Worm (Caenorhabditis elegans) whole organism, L4 larva: ENCODE data around the gene ddb-1.

Source experiments
- F10B5.3 ChIP-seq: sonication (generic microtip); optimal IDR thresholded peaks from 2 replicates; lab custom pipeline; 2016; ENCODE audit warnings: mild to moderate bottlenecking, missing genetic modification characterization, missing compliant biosample characterization
- F26F4.8 ChIP-seq: fragments of 200-800 bp; sonication (Bioruptor generic); conservative IDR thresholded peaks from 2 replicates; pipeline ENCODE4 v1.3.6; 2022; ENCODE audit warnings: missing genetic modification characterization, missing compliant biosample characterization
- T20F7.1 ChIP-seq: fragments of 200-800 bp; sonication (Bioruptor generic); optimal IDR thresholded peaks from 2 replicates; lab custom pipeline; 2018; ENCODE audit warnings: mild to moderate bottlenecking, missing genetic modification characterization, missing compliant biosample characterization
- ama-1 ChIP-seq: fragments of 150-350 bp; optimal IDR thresholded peaks from 2 replicates; lab custom pipeline; 2014; ENCODE audit warnings: inconsistent platforms, mixed read lengths
- ceh-20 ChIP-seq: fragments of 200-800 bp; sonication (Bioruptor generic); IDR thresholded peaks from 2 replicates; pipeline ENCODE4 v1.3.6; 2022; ENCODE audit warnings: missing genetic modification reagents, missing genetic modification characterization, missing compliant biosample characterization
- ceh-44 ChIP-seq: fragments of 200-800 bp; sonication (Bioruptor generic); IDR thresholded peaks from 2 replicates; pipeline ENCODE4 v1.3.6; 2022; ENCODE audit warnings: missing genetic modification reagents, missing genetic modification characterization, missing compliant biosample characterization
- cey-2 ChIP-seq: sonication (generic microtip); optimal IDR thresholded peaks from 3 replicates; lab custom pipeline; 2017; ENCODE audit warnings: missing genetic modification characterization, mild to moderate bottlenecking, missing compliant biosample characterization, antibody characterized with exemption, borderline replicate concordance; ENCODE audit not compliant: insufficient read depth
- ctbp-1 ChIP-seq: fragments of 200-800 bp; sonication (Bioruptor generic); IDR thresholded peaks from 2 replicates; pipeline ENCODE4 v1.3.6; 2022; ENCODE audit warnings: missing genetic modification reagents, missing genetic modification characterization, missing compliant biosample characterization
- daf-19 ChIP-seq: fragments of 200-800 bp; sonication (Bioruptor generic); conservative IDR thresholded peaks from 2 replicates; pipeline ENCODE4 v1.3.6; 2022; ENCODE audit warnings: missing genetic modification characterization, missing compliant biosample characterization
- dmd-6 ChIP-seq: fragments of 200-800 bp; sonication (Bioruptor generic); IDR thresholded peaks from 2 replicates; pipeline ENCODE4 v1.3.6; 2022; ENCODE audit warnings: missing genetic modification reagents, missing genetic modification characterization, missing compliant biosample characterization
- dmd-8 ChIP-seq: fragments of 200-800 bp; sonication (Bioruptor generic); IDR thresholded peaks from 2 replicates; pipeline ENCODE4 v1.3.6; 2022; ENCODE audit warnings: missing genetic modification characterization, missing compliant biosample characterization
- dmd-9 ChIP-seq: fragments of 200-800 bp; sonication (Bioruptor generic); IDR thresholded peaks from 2 replicates; pipeline ENCODE4 v1.3.6; 2022; ENCODE audit warnings: missing genetic modification reagents, missing genetic modification characterization, missing compliant biosample characterization
- egl-43 ChIP-seq: fragments of 200-800 bp; sonication (Bioruptor generic); IDR thresholded peaks from 2 replicates; pipeline ENCODE4 v1.3.6; 2022; ENCODE audit warnings: missing genetic modification reagents, missing genetic modification characterization, missing compliant biosample characterization
- fos-1 ChIP-seq: fragments of 150-350 bp; optimal IDR thresholded peaks from 2 replicates; lab custom pipeline; 2014; ENCODE audit warnings: missing biosample characterization, missing genetic modification characterization
- gei-8 ChIP-seq: fragments of 200-800 bp; sonication (Bioruptor generic); optimal IDR thresholded peaks from 2 replicates; lab custom pipeline; 2018; ENCODE audit warnings: mild to moderate bottlenecking, missing genetic modification characterization, missing compliant biosample characterization
- hif-1 ChIP-seq, 2 experiments: sonication (generic microtip); optimal IDR thresholded peaks; 2 replicates each; lab custom pipeline; 2016 to 2017; ENCODE audit warnings: missing compliant biosample characterization in 2 of 2, missing genetic modification characterization in 2 of 2, missing genetic modification reagents in 2 of 2, missing genotype in 2 of 2, mild to moderate bottlenecking in 1 of 2
- lim-7 ChIP-seq: fragments of 200-800 bp; sonication (Bioruptor generic); IDR thresholded peaks from 2 replicates; pipeline ENCODE4 v1.3.6; 2022; ENCODE audit warnings: missing genetic modification characterization, missing compliant biosample characterization
- lin-13 ChIP-seq: fragments of 150-350 bp; optimal IDR thresholded peaks from 2 replicates; lab custom pipeline; 2014; ENCODE audit warnings: missing biosample characterization, missing genetic modification reagents, missing genetic modification characterization
- lin-15B ChIP-seq: fragments of 150-350 bp; sonication (generic microtip); optimal IDR thresholded peaks from 3 replicates; lab custom pipeline; 2014; ENCODE audit warnings: missing biosample characterization, missing genetic modification characterization
- lsy-2 ChIP-seq, 2 experiments: fragments of 150-350 bp in 1 of 2; sonication (generic microtip) in 1 of 2; optimal IDR thresholded peaks; 2 replicates each; lab custom pipeline; 2014 to 2017; ENCODE audit warnings: missing biosample characterization in 2 of 2, missing genetic modification characterization in 2 of 2
- mxl-3 ChIP-seq: fragments of 200-800 bp; sonication (Bioruptor generic); optimal IDR thresholded peaks from 2 replicates; lab custom pipeline; 2018; ENCODE audit warnings: mild to moderate bottlenecking, missing genetic modification characterization, missing compliant biosample characterization
- nhr-11 ChIP-seq: fragments of 150-350 bp; optimal IDR thresholded peaks from 2 replicates; lab custom pipeline; 2014; ENCODE audit warnings: missing biosample characterization, missing genetic modification characterization
- nhr-111 ChIP-seq: fragments of 200-800 bp; sonication (Bioruptor generic); optimal IDR thresholded peaks from 2 replicates; lab custom pipeline; 2018; ENCODE audit warnings: mild to moderate bottlenecking, missing genetic modification characterization, missing compliant biosample characterization
- pha-4 ChIP-seq, 2 experiments: fragments of 150-350 bp in 1 of 2; fragments of 200-800 bp in 1 of 2; sonication (Bioruptor generic) in 1 of 2; IDR thresholded peaks in 1 of 2; optimal IDR thresholded peaks in 1 of 2; 2 replicates each; pipeline versions ENCODE4 v1.3.6 to Lab custom; 2014 to 2022; ENCODE audit warnings: missing genetic modification characterization in 2 of 2, missing genetic modification reagents in 2 of 2, missing biosample characterization in 1 of 2, missing compliant biosample characterization in 1 of 2
- pqm-1 ChIP-seq: sonication (generic microtip); optimal IDR thresholded peaks from 2 replicates; lab custom pipeline; 2017; ENCODE audit warnings: missing biosample characterization, missing genetic modification characterization
- sdz-12 ChIP-seq: fragments of 200-800 bp; sonication (Bioruptor generic); optimal IDR thresholded peaks from 2 replicates; lab custom pipeline; 2018; ENCODE audit warnings: mild to moderate bottlenecking, missing genetic modification characterization, missing compliant biosample characterization
- set-16 ChIP-seq: fragments of 200-800 bp; sonication (Bioruptor generic); IDR thresholded peaks from 2 replicates; pipeline ENCODE4 v1.3.6; 2022; ENCODE audit warnings: missing genetic modification reagents, missing genetic modification characterization, missing compliant biosample characterization
- skn-1 ChIP-seq: fragments of 150-350 bp; optimal IDR thresholded peaks from 2 replicates; lab custom pipeline; 2014; ENCODE audit warnings: missing biosample characterization, missing genetic modification characterization
- snpc-1.2 ChIP-seq: fragments of 200-800 bp; sonication (Bioruptor generic); IDR thresholded peaks from 2 replicates; pipeline ENCODE4 v1.3.6; 2022; ENCODE audit warnings: missing genetic modification reagents, missing genetic modification characterization, missing compliant biosample characterization
- snpc-4 ChIP-seq: fragments of 150-350 bp; optimal IDR thresholded peaks from 2 replicates; lab custom pipeline; 2014; ENCODE audit warnings: missing biosample characterization, missing genetic modification characterization
- spr-1 ChIP-seq: sonication (generic microtip); optimal IDR thresholded peaks from 2 replicates; lab custom pipeline; 2016; ENCODE audit warnings: mild to moderate bottlenecking, missing genetic modification characterization, missing compliant biosample characterization
- tra-1 ChIP-seq: fragments of 200-800 bp; sonication (Bioruptor generic); IDR thresholded peaks from 2 replicates; pipeline ENCODE4 v1.3.6; 2022; ENCODE audit warnings: missing genetic modification reagents, missing genetic modification characterization, missing compliant biosample characterization
- unc-62 ChIP-seq, 3 experiments: fragments of 150-350 bp in 1 of 3; sonication (generic microtip); optimal IDR thresholded peaks in 2 of 3; peaks in 1 of 3; 1 replicate in 1 of 3; 2 replicates in 2 of 3; lab custom pipeline; 2014 to 2017; ENCODE audit warnings: missing biosample characterization in 3 of 3, missing genetic modification characterization in 3 of 3, missing genetic modification reagents in 3 of 3, missing genotype in 1 of 3
- zip-11 ChIP-seq: fragments of 200-800 bp; sonication (Bioruptor generic); IDR thresholded peaks from 2 replicates; pipeline ENCODE4 v1.3.6; 2022; ENCODE audit warnings: missing genetic modification characterization, missing compliant biosample characterization

The ddb-1 gene

ce11 chrIV:12078112-12078812 is 42.7 kb downstream of the ddb-1 start, which contains the start of gene tmed-1:
tmed-1 (minus strand) TSS chrIV:12078162.
- no peak for TF ChIP-seq set-16 (GFP tag; lab: Robert Waterston, UW)
- no peak for TF ChIP-seq T20F7.1 (GFP tag; lab: Kevin White, UChicago)
- no peak for TF ChIP-seq pha-4 (GFP tag; IDR thresholded peaks at IDR 0.05; lab: Robert Waterston, UW)
- no peak for TF ChIP-seq pha-4 (tag; optimal IDR thresholded peaks at IDR 0.05; lab: Kevin White, UChicago)
- no peak for TF ChIP-seq ctbp-1 (GFP tag; lab: Robert Waterston, UW)
- no peak for TF ChIP-seq dmd-8 (GFP tag; lab: Robert Waterston, UW)
- TF ChIP-seq tra-1 (GFP tag; lab: Robert Waterston, UW) = no peak
- no peak for TF ChIP-seq gei-8 (GFP tag; lab: Kevin White, UChicago)
- no peak for TF ChIP-seq dmd-9
- no peak for TF ChIP-seq daf-19 (GFP tag; lab: Robert Waterston, UW)
- no peak for TF ChIP-seq unc-62 (GFP tag; optimal IDR thresholded peaks at IDR 0.05 in 1 of 2; lab: Kevin White, UChicago)
- TF ChIP-seq unc-62 (tag; optimal IDR thresholded peaks at IDR 0.05; lab: Kevin White, UChicago) = no peak
- no peak for TF ChIP-seq lim-7

- TF ChIP-seq unc-62 (GFP tag; optimal IDR thresholded peaks at IDR 0.05 in 1 of 2; lab: Kevin White, UChicago) (no peak), unc-62 (tag; optimal IDR thresholded peaks at IDR 0.05; lab: Kevin White, UChicago) (no peak), fos-1 (no peak), lin-15B (tag; lab: Kevin White, UChicago) (no peak), snpc-1.2 (no peak), egl-43 (GFP tag; lab: Robert Waterston, UW) (no peak), nhr-111 (GFP tag; lab: Kevin White, UChicago) (no peak), lsy-2 (tag; optimal IDR thresholded peaks at IDR 0.05; lab: Kevin White, UChicago) (no peak), F26F4.8 (GFP tag; lab: Robert Waterston, UW) (no peak), sdz-12 (GFP tag; lab: Kevin White, UChicago) (no peak), ceh-44 (GFP tag; lab: Robert Waterston, UW) (no peak), snpc-4 (tag; lab: Kevin White, UChicago) (no peak), zip-11 (GFP tag; lab: Robert Waterston, UW) (no peak), pqm-1 (tag; lab: Kevin White, UChicago) (no peak), nhr-11 (tag; lab: Kevin White, UChicago) (no peak), mxl-3 (GFP tag; lab: Kevin White, UChicago) (no peak), cey-2 (tag; lab: Kevin White, UChicago) (no peak), ceh-20 (GFP tag; lab: Robert Waterston, UW) (no peak), T20F7.1 (GFP tag; lab: Kevin White, UChicago) (no peak), skn-1 (tag; lab: Kevin White, UChicago) (no peak)
Measured at ce11 chrIV:12075497-12075896, 45.5 kb downstream of the ddb-1 start, which contains the start of gene K08E4.7. K08E4.7 (plus strand) TSS chrIV:12075797.

ce11 chrIV:12068590-12068989 is 52.4 kb downstream of the ddb-1 start, which contains the start of gene bath-37:
bath-37 (plus strand) TSS chrIV:12068890.
- TF ChIP-seq T20F7.1 (GFP tag; lab: Kevin White, UChicago) (no peak), lin-13 (GFP tag; lab: Kevin White, UChicago) (no peak), F10B5.3 (tag; lab: Kevin White, UChicago) (no peak), hif-1 (tag; optimal IDR thresholded peaks at IDR 0.05; lab: Kevin White, UChicago) (no peak), dmd-6 (GFP tag; lab: Robert Waterston, UW) (no peak), ama-1 (no peak), spr-1 (tag; lab: Kevin White, UChicago) (no peak), lsy-2 (tag; optimal IDR thresholded peaks at IDR 0.05; lab: Kevin White, UChicago) (no peak)
